Worm (Caenorhabditis elegans) whole organism, dauer: ENCODE measurements around the gene T10C6.15.

Experiments
- unc-62 ChIP-seq: sonication (generic microtip); optimal IDR thresholded peaks from 2 replicates; lab custom pipeline; 2017; ENCODE audit warnings: missing biosample characterization, missing genetic modification reagents, missing genetic modification characterization

The T10C6.15 gene

DNA sequence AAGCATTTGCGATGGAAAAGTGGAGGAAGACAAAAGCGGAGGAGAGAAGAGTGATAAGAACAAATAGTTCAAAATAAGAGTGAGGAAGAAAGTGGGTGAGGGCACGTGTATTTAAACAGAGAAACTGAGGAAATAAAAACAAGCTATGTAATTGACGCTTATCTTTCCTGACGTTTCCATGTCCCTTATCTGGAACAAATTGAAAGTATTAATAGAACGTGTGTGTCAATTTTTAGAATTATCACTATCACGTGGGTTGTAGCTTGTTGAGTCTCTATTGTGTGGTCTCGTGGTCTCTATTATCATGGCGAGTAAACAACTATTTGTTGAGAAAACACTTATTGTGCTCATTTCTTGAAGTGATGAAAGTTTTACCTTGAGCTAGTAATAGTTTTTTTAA is at the start of gene T10C6.15:
Gene T10C6.15 (minus strand): TSS at position 104 of the 400 bp plus-strand sequence.
- TF ChIP-seq unc-62 (GFP tag; lab: Kevin White, UChicago), result no peak

DNA sequence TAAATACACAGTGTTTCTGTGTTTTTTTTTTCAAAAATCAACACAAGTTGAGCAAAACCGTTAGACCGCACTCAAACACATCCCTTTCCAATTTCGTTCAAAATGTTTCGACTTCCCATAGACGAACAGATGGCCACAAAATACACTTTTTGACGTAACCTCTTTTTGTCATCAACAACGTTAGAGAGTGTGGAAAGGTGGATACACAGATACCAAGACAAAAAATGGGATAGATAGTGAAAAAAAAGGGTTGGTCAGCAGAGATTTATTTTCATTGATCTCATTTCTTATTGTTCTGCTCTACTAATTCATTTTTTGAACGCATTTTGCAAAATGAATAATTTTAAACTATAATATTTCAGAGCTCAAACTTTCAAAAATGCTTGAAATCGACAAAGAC is 49.1 kb upstream of the T10C6.15 start:
- TF ChIP-seq unc-62 (GFP tag; lab: Kevin White, UChicago), result no peak

DNA sequence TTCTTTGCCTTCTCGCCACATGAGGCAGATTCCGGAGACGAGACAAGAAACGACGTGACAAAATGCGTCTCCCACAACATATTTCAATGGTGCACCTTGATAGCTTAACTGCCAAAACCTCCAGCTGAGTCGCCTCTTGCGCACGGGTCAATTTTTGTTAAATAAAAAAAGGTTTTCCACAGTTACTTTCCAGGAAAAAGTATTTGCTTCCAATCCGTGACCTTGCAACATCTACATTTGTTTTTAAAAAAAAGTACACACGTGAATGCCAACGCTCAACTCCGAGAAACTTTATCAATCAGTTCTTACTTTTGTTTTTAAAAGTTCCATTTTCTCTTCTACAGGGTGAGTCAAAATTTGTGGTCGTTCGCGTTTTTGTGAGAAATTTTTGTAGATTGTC is 48.5 kb upstream of the T10C6.15 start, which contains the start of gene F22B8.7:
Gene F22B8.7 (plus strand): TSS at position 301 of the 400 bp plus-strand sequence.
- no peak for TF ChIP-seq unc-62 (GFP tag; lab: Kevin White, UChicago)

DNA sequence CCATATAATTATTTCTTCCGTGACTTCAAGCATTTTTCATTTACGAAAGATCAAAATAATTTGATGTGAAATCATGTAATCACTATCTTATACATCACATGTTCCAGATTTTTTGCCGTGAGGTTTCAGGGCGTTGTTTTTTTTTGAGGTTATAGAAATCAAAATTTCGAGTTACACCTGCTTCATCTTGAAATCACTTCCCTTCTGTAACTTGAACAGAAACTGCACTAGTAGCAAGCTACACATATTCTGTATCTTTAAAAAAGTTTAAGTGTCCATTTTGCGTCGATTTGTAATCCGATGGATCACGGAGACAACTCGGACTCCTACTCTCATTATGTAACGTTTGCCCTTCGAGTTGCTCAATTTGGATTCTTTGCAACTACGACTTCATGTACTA is 44.9 kb upstream of the T10C6.15 start, which contains the start of gene F22B8.3:
Gene F22B8.3 (plus strand): TSS at position 301 of the 400 bp plus-strand sequence.
- TF ChIP-seq unc-62 (GFP tag; lab: Kevin White, UChicago), result no peak

DNA sequence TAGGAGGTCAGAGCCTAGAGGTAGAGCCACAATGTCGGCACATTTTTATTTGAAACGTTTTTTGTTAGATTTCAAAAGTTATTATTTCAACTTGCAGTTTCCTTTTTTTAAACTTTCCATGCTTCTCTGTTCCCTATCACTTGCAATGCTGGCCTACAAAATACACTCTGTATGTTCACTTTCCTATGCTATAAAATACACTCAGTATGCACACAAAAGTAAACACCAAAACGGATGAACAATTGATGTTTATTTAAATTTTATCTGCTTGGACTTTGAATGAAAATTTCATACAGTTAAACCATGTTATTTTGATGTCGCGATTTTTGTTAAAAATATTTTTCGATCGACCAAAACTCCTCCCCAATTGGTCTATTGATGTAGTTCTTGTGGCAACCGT is 34.9 kb upstream of the T10C6.15 start:
- TF ChIP-seq unc-62 (GFP tag; lab: Kevin White, UChicago), result no peak

DNA sequence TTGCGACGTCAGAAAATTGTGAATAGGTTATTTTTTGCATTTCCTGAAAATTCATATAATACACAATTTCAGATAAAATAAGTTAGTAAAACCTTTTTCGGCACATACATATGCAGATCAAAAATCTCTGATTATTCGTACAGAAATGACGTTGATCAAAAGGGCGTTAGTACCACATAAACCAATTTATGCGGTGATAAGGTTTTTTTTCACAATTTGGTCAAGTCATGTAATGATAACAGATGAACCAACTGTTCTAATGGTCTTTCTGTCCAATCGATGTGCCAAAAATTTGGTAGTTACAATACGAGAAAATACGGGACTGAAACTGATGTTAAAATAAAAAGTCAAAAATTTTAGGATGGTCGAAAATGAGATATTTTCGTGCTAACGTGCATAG is 34.3 kb upstream of the T10C6.15 start:
- no peak for TF ChIP-seq unc-62 (GFP tag; lab: Kevin White, UChicago)

DNA sequence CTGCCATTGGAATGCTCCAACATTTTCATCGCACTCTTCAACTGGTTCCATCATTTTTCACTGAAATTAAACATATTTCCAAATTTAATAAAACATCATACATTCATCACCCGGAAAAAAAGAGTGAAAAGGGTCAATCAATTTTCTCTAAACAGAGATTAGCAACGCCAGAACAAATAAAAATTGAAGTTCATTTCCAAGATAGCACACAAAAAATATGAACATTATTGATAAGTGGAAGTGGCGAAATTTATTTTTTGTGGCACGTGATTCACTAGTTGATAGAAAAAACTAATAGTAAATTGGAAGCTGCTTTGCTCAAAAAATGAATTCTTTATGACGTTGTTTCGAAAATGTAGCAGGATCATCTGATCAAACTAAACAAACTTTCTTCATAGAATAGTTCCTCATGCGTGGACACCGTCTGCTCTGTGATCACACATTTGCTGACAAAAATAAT is 29.5 kb upstream of the T10C6.15 start, which contains the start of the genes F14H3.12 and srj-29:
Gene F14H3.12 (minus strand): TSS at position 74 of the 460 bp plus-strand sequence.
Gene srj-29 (plus strand): TSS at position 410 of the 460 bp plus-strand sequence.
- TF ChIP-seq unc-62 (GFP tag; lab: Kevin White, UChicago), result no peak

DNA sequence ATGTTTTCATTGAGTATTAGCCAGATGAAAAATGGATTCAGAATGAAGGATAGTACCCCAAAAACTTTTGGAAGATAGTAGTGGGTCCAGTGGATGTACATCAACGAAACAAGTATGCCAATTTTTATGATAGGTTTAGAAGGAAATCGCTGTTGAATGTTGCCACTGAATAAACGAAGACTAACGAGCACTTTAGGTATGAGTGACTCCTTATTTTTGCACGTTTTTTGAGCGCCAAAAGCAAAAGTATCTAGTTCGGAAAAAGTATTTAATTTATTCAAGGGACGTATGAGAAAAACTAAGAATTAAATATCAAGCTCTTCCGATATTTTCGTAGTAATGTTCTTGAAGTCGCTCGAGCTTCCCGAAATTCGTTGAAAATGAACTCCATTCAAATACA is 28.1 kb upstream of the T10C6.15 start, which contains the start of gene srj-10:
Gene srj-10 (minus strand): TSS at position 101 of the 400 bp plus-strand sequence.
- TF ChIP-seq unc-62 (GFP tag; lab: Kevin White, UChicago), result no peak

DNA sequence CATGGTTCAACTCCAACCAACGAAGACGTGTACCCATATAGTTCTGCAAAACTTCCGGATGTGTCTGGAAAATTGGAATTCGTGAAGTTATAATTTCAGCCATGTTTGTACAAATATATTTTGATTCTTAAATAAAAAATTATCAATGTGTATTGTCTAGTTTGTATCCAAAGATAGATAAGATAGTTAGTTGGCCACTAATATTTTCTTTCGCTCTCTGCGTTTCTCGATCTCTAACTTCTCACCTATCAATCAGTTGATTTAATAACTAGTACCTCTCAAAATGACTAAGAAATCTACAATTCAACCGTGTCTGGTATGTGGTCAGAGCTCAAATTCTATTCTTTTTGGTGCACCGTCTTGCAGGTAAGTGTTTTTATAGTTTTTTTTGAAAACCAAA is 25.4 kb upstream of the T10C6.15 start, which contains the start of gene nhr-176:
Gene nhr-176 (plus strand): TSS at position 159 of the 400 bp plus-strand sequence.
- TF ChIP-seq unc-62 (GFP tag; lab: Kevin White, UChicago), result no peak

DNA sequence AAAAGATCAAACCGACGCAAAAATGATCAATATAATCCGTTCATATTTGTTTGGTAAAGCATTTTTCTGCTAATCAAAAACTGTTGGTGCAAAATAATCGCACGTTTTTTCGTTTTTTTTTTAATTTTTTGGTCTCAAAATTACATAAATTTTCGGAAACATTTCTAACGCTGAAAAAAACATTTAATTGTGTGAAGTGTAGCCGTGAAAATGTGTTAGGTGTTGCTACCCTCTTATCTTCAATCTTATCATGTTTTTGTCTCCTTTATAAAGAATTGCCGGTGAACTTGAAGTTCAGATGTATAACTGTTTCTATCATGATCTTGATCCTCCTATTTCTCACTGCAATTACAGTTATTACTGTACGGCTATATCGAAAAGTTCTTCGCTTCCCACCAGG is 23.2 kb upstream of the T10C6.15 start, which contains the start of gene cyp-35D1:
Gene cyp-35D1 (plus strand): TSS at position 301 of the 400 bp plus-strand sequence.
- TF ChIP-seq unc-62 (GFP tag; lab: Kevin White, UChicago), result no peak

DNA sequence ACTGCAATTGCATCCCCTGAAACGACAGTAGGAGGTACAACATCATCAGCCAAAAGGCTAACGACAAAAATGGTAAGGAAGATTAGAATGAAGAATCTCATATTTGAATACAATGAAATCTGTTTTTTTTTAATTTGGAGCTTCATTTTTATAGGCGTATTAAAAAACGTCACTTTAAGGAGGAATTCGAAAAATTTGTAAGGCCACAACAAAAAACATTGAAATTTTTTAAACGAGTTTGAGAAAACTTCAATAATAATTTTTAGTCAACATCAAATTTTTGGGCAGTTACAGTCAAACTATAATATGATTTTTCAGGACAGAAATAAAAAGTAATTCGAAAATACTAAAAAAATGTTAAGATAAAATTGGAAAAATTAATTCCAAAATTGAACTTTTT is 17.0 kb upstream of the T10C6.15 start, which contains the start of gene F14H3.14:
Gene F14H3.14 (minus strand): TSS at position 101 of the 400 bp plus-strand sequence.
- no peak for TF ChIP-seq unc-62 (GFP tag; lab: Kevin White, UChicago)

DNA sequence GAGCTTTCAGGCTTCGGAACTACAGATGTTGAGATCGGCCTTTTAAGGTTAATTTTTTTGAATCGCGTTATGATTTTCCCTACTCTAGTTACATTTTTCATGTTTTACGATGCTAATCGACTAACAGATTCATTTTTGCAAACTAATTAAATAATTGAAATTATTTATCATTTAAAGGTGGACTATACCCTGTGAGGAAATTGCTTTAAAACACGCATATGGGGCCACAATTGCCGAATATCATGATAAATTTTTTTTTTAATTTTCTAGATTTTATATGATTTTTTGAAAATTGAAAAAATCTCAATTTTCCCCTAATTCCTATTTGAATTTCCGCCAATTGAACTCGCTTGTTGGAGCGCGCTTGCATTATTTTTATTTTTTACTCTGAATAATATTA is 16.3 kb upstream of the T10C6.15 start, which contains the start of gene fbxa-100:
Gene fbxa-100 (minus strand): TSS at position 101 of the 400 bp plus-strand sequence.
- TF ChIP-seq unc-62 (GFP tag; lab: Kevin White, UChicago), result no peak

DNA sequence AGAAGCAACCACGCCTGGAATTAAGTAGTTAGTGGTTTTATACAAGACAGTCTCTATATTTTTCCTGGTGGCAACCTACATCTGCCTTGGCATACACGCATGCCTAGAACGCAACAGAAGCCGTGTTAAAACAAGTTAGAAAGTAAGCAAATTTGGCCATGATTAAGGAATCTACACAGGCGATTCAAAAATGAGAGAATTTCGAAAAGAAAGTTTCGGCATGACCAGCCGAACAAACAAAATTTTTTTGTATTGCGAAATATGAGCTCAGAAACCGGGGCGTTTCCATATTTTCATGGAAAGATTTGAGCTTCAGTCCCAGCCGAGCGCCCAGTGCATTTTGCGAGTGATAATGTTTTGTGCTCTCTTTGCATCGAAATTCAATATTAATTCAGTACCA is 14.4 kb upstream of the T10C6.15 start, which contains the start of gene F14H3.15:
Gene F14H3.15 (minus strand): TSS at position 101 of the 400 bp plus-strand sequence.
- TF ChIP-seq unc-62 (GFP tag; lab: Kevin White, UChicago), result no peak

DNA sequence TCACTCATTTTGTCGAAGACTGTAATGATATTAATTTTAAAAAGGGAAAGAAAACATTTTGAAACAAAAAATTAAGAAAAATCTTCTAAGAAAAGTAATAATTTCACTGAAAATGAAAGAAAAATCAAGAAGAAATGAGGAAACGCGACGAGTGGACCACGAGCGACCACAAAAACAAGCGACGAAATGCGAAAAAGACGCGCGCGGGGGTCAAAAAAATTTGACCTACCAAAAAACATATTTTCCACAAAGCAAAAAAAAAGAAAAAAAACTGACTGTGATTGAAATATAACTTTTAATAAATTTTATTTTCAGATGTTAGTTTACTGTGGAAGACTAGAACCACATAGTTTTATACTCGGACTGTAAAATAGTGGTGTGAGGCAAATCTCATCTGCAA is 13.1 kb upstream of the T10C6.15 start, which contains the start of gene F14H3.6:
Gene F14H3.6 (minus strand): TSS at position 22 of the 400 bp plus-strand sequence.
- TF ChIP-seq unc-62 (GFP tag; lab: Kevin White, UChicago), result no peak

DNA sequence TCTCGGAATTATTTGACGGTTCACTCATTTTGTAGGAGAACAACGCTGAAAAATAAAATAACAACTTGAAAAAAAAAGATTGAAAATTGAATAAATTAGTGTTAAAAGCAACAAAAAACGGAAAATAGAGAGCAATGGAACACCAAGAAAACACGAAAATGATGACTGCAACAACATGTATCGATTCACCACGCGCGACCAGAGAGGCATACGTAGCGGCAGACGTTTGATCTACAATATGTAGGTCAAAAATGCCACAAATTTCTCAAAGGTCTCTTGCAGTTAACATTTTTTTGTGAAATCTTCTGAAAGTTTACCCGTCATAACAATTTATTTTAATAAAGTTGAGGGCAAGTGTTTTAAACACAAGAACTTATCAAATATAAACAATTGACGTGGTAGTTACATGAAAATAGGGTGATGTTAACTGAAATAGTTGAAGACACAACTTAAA is 11.3 kb upstream of the T10C6.15 start, which contains the start of gene F14H3.5:
Gene F14H3.5 (minus strand): TSS at position 51 of the 454 bp plus-strand sequence.
- no peak for TF ChIP-seq unc-62 (GFP tag; lab: Kevin White, UChicago)

DNA sequence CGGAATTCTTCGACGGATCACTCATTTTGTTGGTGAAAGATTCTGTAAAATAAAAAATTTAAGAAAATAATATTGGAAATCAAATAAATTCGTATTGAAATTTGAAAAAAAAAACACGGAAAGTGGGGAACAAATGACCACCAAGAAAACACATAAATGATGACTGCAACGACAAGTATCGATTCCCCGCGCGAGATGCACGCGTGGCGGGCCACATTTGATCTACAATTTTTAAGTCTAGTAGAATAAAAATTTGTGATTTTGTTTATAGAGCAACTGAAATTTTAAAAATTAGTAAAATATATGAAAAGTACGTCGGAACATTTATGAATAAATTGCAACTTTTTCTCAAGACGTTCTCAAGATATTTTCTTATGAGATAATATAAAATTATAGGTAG is 9.3 kb upstream of the T10C6.15 start, which contains the start of gene F14H3.4:
Gene F14H3.4 (minus strand): TSS at position 42 of the 400 bp plus-strand sequence.
- no peak for TF ChIP-seq unc-62 (GFP tag; lab: Kevin White, UChicago)
